Fruit fly (Drosophila melanogaster) whole organism, embryonic: ENCODE results near the gene CG34163.

Experiments used
- Aef1 ChIP-seq: fragments of 200-800 bp; sonication (Bioruptor generic); IDR thresholded peaks from 3 replicates; pipeline ENCODE4 v1.3.6; 2022; ENCODE audit warnings: missing biosample characterization, missing genetic modification characterization
- Awh ChIP-seq: fragments of 200-800 bp; sonication (Bioruptor generic); IDR thresholded peaks from 2 replicates; pipeline ENCODE4, ENCODE4 v1.3.6; 2022; ENCODE audit warnings: missing biosample characterization, missing genetic modification characterization
- CG10366 ChIP-seq: fragments of 200-800 bp; sonication (Bioruptor generic); IDR thresholded peaks from 2 replicates; pipeline ENCODE4 v1.3.6; 2022; ENCODE audit warnings: missing biosample characterization, missing genetic modification characterization
- CG10462 ChIP-seq: fragments of 200-800 bp; sonication (Bioruptor generic); optimal IDR thresholded peaks from 2 replicates; lab custom pipeline; 2016; ENCODE audit warnings: missing biosample characterization, missing genetic modification characterization
- CG11560 ChIP-seq: fragments of 200-800 bp; sonication (Bioruptor generic); IDR thresholded peaks from 3 replicates; pipeline ENCODE4 v1.3.6; 2022; ENCODE audit warnings: missing biosample characterization, missing genetic modification characterization
- CG12219 ChIP-seq: fragments of 200-800 bp; sonication (Bioruptor generic); optimal IDR thresholded peaks from 3 replicates; lab custom pipeline; 2018; ENCODE audit warnings: missing biosample characterization, mild to moderate bottlenecking, missing genetic modification characterization
- CG12236 ChIP-seq: fragments of 200-800 bp; sonication (Bioruptor generic); optimal IDR thresholded peaks from 2 replicates; lab custom pipeline; 2016; ENCODE audit warnings: missing biosample characterization, missing genetic modification characterization
- CG12659 ChIP-seq: fragments of 200-800 bp; sonication (Bioruptor generic); optimal IDR thresholded peaks from 3 replicates; lab custom pipeline; 2017; ENCODE audit warnings: mild to moderate bottlenecking, missing biosample characterization, missing genetic modification reagents, missing genetic modification characterization
- CG12942 ChIP-seq: fragments of 200-800 bp; sonication (Bioruptor generic); optimal IDR thresholded peaks from 3 replicates; lab custom pipeline; 2016; ENCODE audit warnings: missing biosample characterization, missing genetic modification characterization
- CG13894 ChIP-seq: fragments of 200-800 bp; sonication (Bioruptor generic); optimal IDR thresholded peaks from 3 replicates; lab custom pipeline; 2018; ENCODE audit warnings: missing biosample characterization, mild to moderate bottlenecking, missing genetic modification characterization, moderate library complexity
- CG14667 ChIP-seq: fragments of 200-800 bp; sonication (Bioruptor generic); IDR thresholded peaks from 2 replicates; pipeline ENCODE4 v1.3.6; 2022; ENCODE audit warnings: missing biosample characterization, missing genetic modification characterization
- CG16815 ChIP-seq: fragments of 200-800 bp; sonication (Bioruptor generic); optimal IDR thresholded peaks from 3 replicates; lab custom pipeline; 2017; ENCODE audit warnings: missing biosample characterization, mild to moderate bottlenecking, missing genetic modification characterization
- CG30020 ChIP-seq: fragments of 200-800 bp; optimal IDR thresholded peaks from 2 replicates; lab custom pipeline; 2019; ENCODE audit warnings: missing biosample characterization, mild to moderate bottlenecking, missing genetic modification characterization, moderate library complexity
- CG3065 ChIP-seq: fragments of 200-800 bp; sonication (Bioruptor generic); optimal IDR thresholded peaks from 2 replicates; lab custom pipeline; 2016; ENCODE audit warnings: missing biosample characterization, missing genetic modification characterization
- CG3407 ChIP-seq: fragments of 200-800 bp; sonication (Bioruptor generic); optimal IDR thresholded peaks from 2 replicates; lab custom pipeline; 2018; ENCODE audit warnings: missing biosample characterization, mild to moderate bottlenecking, missing genetic modification characterization
- CG3995 ChIP-seq: fragments of 200-800 bp; sonication (Bioruptor generic); optimal IDR thresholded peaks from 3 replicates; lab custom pipeline; 2016; ENCODE audit warnings: missing biosample characterization, missing genetic modification characterization
- CG4820 ChIP-seq: fragments of 200-800 bp; sonication (Bioruptor generic); optimal IDR thresholded peaks from 3 replicates; lab custom pipeline; 2016; ENCODE audit warnings: missing biosample characterization, missing genetic modification characterization
- CG6254 ChIP-seq: fragments of 200-800 bp; sonication (Bioruptor generic); optimal IDR thresholded peaks from 3 replicates; lab custom pipeline; 2017; ENCODE audit warnings: mild to moderate bottlenecking, missing biosample characterization, missing genetic modification reagents, missing genetic modification characterization
- CG6683 ChIP-seq: fragments of 200-800 bp; sonication (Bioruptor generic); optimal IDR thresholded peaks from 2 replicates; lab custom pipeline; 2017; ENCODE audit warnings: missing biosample characterization, mild to moderate bottlenecking, missing genetic modification characterization, missing genetic modification reagents
- CG8388 ChIP-seq: fragments of 200-800 bp; sonication (Bioruptor generic); optimal IDR thresholded peaks from 2 replicates; lab custom pipeline; 2019; ENCODE audit warnings: missing biosample characterization, mild to moderate bottlenecking, missing genetic modification characterization, moderate library complexity
- D19A ChIP-seq: fragments of 200-800 bp; optimal IDR thresholded peaks from 3 replicates; lab custom pipeline; 2019; ENCODE audit warnings: missing biosample characterization, mild to moderate bottlenecking, missing genetic modification characterization, moderate library complexity
- ERR ChIP-seq: fragments of 200-800 bp; sonication (Bioruptor generic); optimal IDR thresholded peaks from 2 replicates; lab custom pipeline; 2016; ENCODE audit warnings: missing biosample characterization, missing genetic modification characterization
- H15 ChIP-seq: fragments of 200-800 bp; sonication (Bioruptor generic); IDR thresholded peaks from 3 replicates; pipeline ENCODE4 v1.3.6; 2022; ENCODE audit warnings: missing biosample characterization, missing genetic modification characterization
- MTF-1 ChIP-seq: fragments of 200-800 bp; sonication (Bioruptor generic); optimal IDR thresholded peaks from 2 replicates; lab custom pipeline; 2018; ENCODE audit warnings: missing biosample characterization, mild to moderate bottlenecking, missing genetic modification characterization, borderline replicate concordance
- Myb ChIP-seq: fragments of 200-800 bp; sonication (Bioruptor generic); optimal IDR thresholded peaks from 2 replicates; lab custom pipeline; 2016; ENCODE audit warnings: missing biosample characterization, missing genetic modification characterization
- Poxn ChIP-seq: fragments of 200-800 bp; sonication (Bioruptor generic); IDR thresholded peaks from 2 replicates; pipeline ENCODE4 v1.3.6; 2022; ENCODE audit warnings: missing biosample characterization, missing genetic modification characterization
- Sry-β ChIP-seq: fragments of 200-800 bp; sonication (Bioruptor generic); optimal IDR thresholded peaks from 2 replicates; lab custom pipeline; 2018; ENCODE audit warnings: missing biosample characterization, mild to moderate bottlenecking, missing genetic modification characterization, moderate library complexity
- Sry-δ ChIP-seq: fragments of 200-800 bp; sonication (Bioruptor generic); optimal IDR thresholded peaks from 2 replicates; lab custom pipeline; 2016; ENCODE audit warnings: missing biosample characterization, missing genetic modification characterization
- Tbp ChIP-seq: fragments of >200 bp; optimal IDR thresholded peaks from 2 replicates; lab custom pipeline; 2018; ENCODE audit warnings: missing biosample characterization, missing genetic modification characterization
- ab ChIP-seq: fragments of 200-800 bp; sonication (Bioruptor generic); optimal IDR thresholded peaks from 2 replicates; lab custom pipeline; 2016; ENCODE audit warnings: missing biosample characterization, missing genetic modification characterization
- ac ChIP-seq: fragments of 200-800 bp; sonication (Bioruptor generic); optimal IDR thresholded peaks from 3 replicates; lab custom pipeline; 2017; ENCODE audit warnings: missing biosample characterization, mild to moderate bottlenecking, missing genetic modification characterization
- az2 ChIP-seq: fragments of 200-800 bp; sonication (Bioruptor generic); optimal IDR thresholded peaks from 3 replicates; lab custom pipeline; 2016; ENCODE audit warnings: missing biosample characterization, missing genetic modification characterization
- cad ChIP-seq: fragments of >200 bp; optimal IDR thresholded peaks from 2 replicates; lab custom pipeline; 2017; ENCODE audit warnings: missing biosample characterization, missing genetic modification characterization
- crp ChIP-seq, 2 experiments: fragments of 200-800 bp; sonication (Bioruptor generic); optimal IDR thresholded peaks; 2 replicates in 1 of 2; 3 replicates in 1 of 2; lab custom pipeline; 2017; ENCODE audit warnings: missing biosample characterization in 2 of 2, missing genetic modification characterization in 2 of 2, mild to moderate bottlenecking in 1 of 2, moderate library complexity in 1 of 2
- da ChIP-seq: fragments of 200-800 bp; sonication (Bioruptor generic); optimal IDR thresholded peaks from 2 replicates; lab custom pipeline; 2016; ENCODE audit warnings: missing biosample characterization, missing genetic modification characterization
- ftz-f1 ChIP-seq: fragments of 200-800 bp; sonication (Bioruptor generic); optimal IDR thresholded peaks from 2 replicates; lab custom pipeline; 2016; ENCODE audit warnings: missing biosample characterization, missing genetic modification characterization
- gt ChIP-seq: fragments of 200-800 bp; sonication (Bioruptor generic); IDR thresholded peaks from 2 replicates; pipeline ENCODE4 v1.3.6; 2022; ENCODE audit warnings: missing biosample characterization, missing genetic modification characterization
- jing ChIP-seq: fragments of 200-800 bp; sonication (Bioruptor generic); optimal IDR thresholded peaks from 2 replicates; lab custom pipeline; 2018; ENCODE audit warnings: missing biosample characterization, mild to moderate bottlenecking, missing genetic modification characterization
- jumu ChIP-seq: fragments of 200-800 bp; sonication (Bioruptor generic); optimal IDR thresholded peaks from 3 replicates; lab custom pipeline; 2016; ENCODE audit warnings: missing biosample characterization, missing genetic modification characterization
- lilli ChIP-seq: fragments of 200-800 bp; sonication (Bioruptor generic); optimal IDR thresholded peaks from 3 replicates; lab custom pipeline; 2016; ENCODE audit warnings: missing biosample characterization, missing genetic modification characterization
- rib ChIP-seq: fragments of 200-800 bp; sonication (Bioruptor generic); IDR thresholded peaks from 2 replicates; pipeline ENCODE4 v1.3.6; 2022; ENCODE audit warnings: missing biosample characterization, missing genetic modification characterization
- sc ChIP-seq, 3 experiments: fragments of >200 bp in 2 of 3; fragments of 200-800 bp in 1 of 3; sonication (Bioruptor generic) in 1 of 3; optimal IDR thresholded peaks; 2 replicates in 2 of 3; 3 replicates in 1 of 3; lab custom pipeline; 2017; ENCODE audit warnings: mild to moderate bottlenecking in 1 of 3, missing biosample characterization in 1 of 3, missing genetic modification characterization in 1 of 3, missing genetic modification reagents in 1 of 3
- scrt ChIP-seq: fragments of 200-800 bp; sonication (Bioruptor generic); optimal IDR thresholded peaks from 2 replicates; lab custom pipeline; 2018; ENCODE audit warnings: missing biosample characterization, mild to moderate bottlenecking, missing genetic modification characterization, moderate library complexity
- sd ChIP-seq: fragments of 200-800 bp; sonication (Bioruptor generic); optimal IDR thresholded peaks from 3 replicates; lab custom pipeline; 2018; ENCODE audit warnings: missing biosample characterization, mild to moderate bottlenecking, missing genetic modification characterization, moderate library complexity
- sisA ChIP-seq: fragments of 200-800 bp; sonication (Bioruptor generic); IDR thresholded peaks from 2 replicates; pipeline ENCODE4 v1.3.6; 2022; ENCODE audit warnings: missing biosample characterization, missing genetic modification characterization
- slbo ChIP-seq: fragments of 200-800 bp; sonication (Bioruptor generic); IDR thresholded peaks from 2 replicates; pipeline ENCODE4 v1.3.6; 2022; ENCODE audit warnings: missing biosample characterization, missing genetic modification characterization
- sug ChIP-seq: fragments of 200-800 bp; optimal IDR thresholded peaks from 2 replicates; lab custom pipeline; 2019; ENCODE audit warnings: missing biosample characterization, mild to moderate bottlenecking, missing genetic modification characterization, moderate library complexity
- vvl ChIP-seq: fragments of 200-800 bp; sonication (Bioruptor generic); IDR thresholded peaks from 2 replicates; pipeline ENCODE4 v1.3.6; 2022; ENCODE audit warnings: missing biosample characterization, missing genetic modification characterization
- wek ChIP-seq: fragments of 200-800 bp; sonication (Bioruptor generic); optimal IDR thresholded peaks from 3 replicates; lab custom pipeline; 2018; ENCODE audit warnings: missing biosample characterization, mild to moderate bottlenecking, missing genetic modification characterization, moderate library complexity
- zf30C ChIP-seq: fragments of 200-800 bp; sonication (Bioruptor generic); optimal IDR thresholded peaks from 3 replicates; lab custom pipeline; 2018; ENCODE audit warnings: missing biosample characterization, mild to moderate bottlenecking, missing genetic modification characterization

Gene CG34163

dm6 chr2L:12010877-12011666 lies 23.0 kb downstream of the CG34163 start (continued):
- no peak for TF ChIP-seq rib (GFP tag; lab: Robert Waterston, UW)
- peak; percentile 80 for TF ChIP-seq CG8388 (GFP tag; lab: Kevin White, UChicago)
- peak; percentile 99 for TF ChIP-seq sd (tag; lab: Kevin White, UChicago)
- TF ChIP-seq zf30C (GFP tag; lab: Kevin White, UChicago): no peak
- TF ChIP-seq CG30020 (tag; lab: Kevin White, UChicago): peak; percentile 74
- no peak for TF ChIP-seq da (GFP tag; lab: Kevin White, UChicago)
- TF ChIP-seq Myb (GFP tag; lab: Kevin White, UChicago): peak; percentile 20
- TF ChIP-seq slbo: no peak
- TF ChIP-seq CG12942: peak; percentile 86
- peak; percentile 73 for TF ChIP-seq CG3995 (GFP tag; lab: Kevin White, UChicago)
- TF ChIP-seq jumu: peak; percentile 47
- peak; percentile 52 for TF ChIP-seq MTF-1
- TF ChIP-seq H15 (GFP tag; lab: Robert Waterston, UW): no peak
- TF ChIP-seq ftz-f1 (GFP tag; lab: Kevin White, UChicago): no peak
- TF ChIP-seq CG6254: peak; percentile 64
- peak; percentile 89 for TF ChIP-seq CG16815 (GFP tag; lab: Kevin White, UChicago)
- TF ChIP-seq Aef1 (GFP tag; lab: Robert Waterston, UW): no peak
- no peak for TF ChIP-seq Tbp (GFP tag; lab: Kevin White, UChicago)
- TF ChIP-seq Awh (GFP tag; lab: Robert Waterston, UW): no peak
- TF ChIP-seq sisA (GFP tag; lab: Robert Waterston, UW): no peak
- peak; percentile 93 for TF ChIP-seq lilli (GFP tag; lab: Kevin White, UChicago)
- TF ChIP-seq ERR (GFP tag; lab: Kevin White, UChicago): no peak
- no peak for TF ChIP-seq Poxn (GFP tag; lab: Robert Waterston, UW)
- peak; percentile 66 for TF ChIP-seq CG3407 (GFP tag; lab: Kevin White, UChicago)
- TF ChIP-seq CG10366 (GFP tag; lab: Robert Waterston, UW): no peak
- TF ChIP-seq gt: no peak
- peak; percentile 88 for TF ChIP-seq CG13894 (tag; lab: Kevin White, UChicago)
- no peak for TF ChIP-seq sc (optimal IDR thresholded peaks at IDR 0.05; lab: Kevin White, UChicago)
- TF ChIP-seq sc (GFP tag; optimal IDR thresholded peaks at IDR 0.05; lab: Kevin White, UChicago): peak; percentile 75
- TF ChIP-seq CG12236 (GFP tag; lab: Kevin White, UChicago): peak; percentile 58
- TF ChIP-seq Sry-δ (GFP tag; lab: Kevin White, UChicago): no peak
- TF ChIP-seq cad: no peak
- peak; percentile 72 for TF ChIP-seq CG4820 (GFP tag; lab: Kevin White, UChicago)
- TF ChIP-seq CG6683 (GFP tag; lab: Kevin White, UChicago): peak; percentile 83
- TF ChIP-seq scrt (GFP tag; lab: Kevin White, UChicago): no peak
- TF ChIP-seq az2: peak; percentile 88
- TF ChIP-seq CG12219: peak; percentile 91
- no peak for TF ChIP-seq Sry-β
- TF ChIP-seq CG12659 (GFP tag; lab: Kevin White, UChicago): peak; percentile 95
- TF ChIP-seq CG14667: no peak
- peak in 1 of 2 experiments; percentile 68 for TF ChIP-seq crp (GFP tag; optimal IDR thresholded peaks at IDR 0.05; lab: Kevin White, UChicago)
- TF ChIP-seq CG10462 (GFP tag; lab: Kevin White, UChicago): peak; percentile 38
- TF ChIP-seq wek (GFP tag; lab: Kevin White, UChicago): peak; percentile 69
- no peak for TF ChIP-seq vvl (GFP tag; lab: Robert Waterston, UW)
- TF ChIP-seq ac (GFP tag; lab: Kevin White, UChicago): peak; percentile 51
- peak; percentile 66 for TF ChIP-seq CG3065 (GFP tag; lab: Kevin White, UChicago)
- TF ChIP-seq D19A: peak; percentile 83
- TF ChIP-seq sug (tag; lab: Kevin White, UChicago): peak; percentile 45
- TF ChIP-seq jing (GFP tag; lab: Kevin White, UChicago): no peak
- no peak for TF ChIP-seq CG11560 (tag; lab: Robert Waterston, UW)
- peak; percentile 37 for TF ChIP-seq ab (GFP tag; lab: Kevin White, UChicago)
